Fruit fly (Drosophila melanogaster): ENCODE measurements around the gene sloth2.

dm6 chrX:7008102-7009087 lies 2.8 kb upstream of the sloth2 start:
- peak; percentile 18 for TF ChIP-seq CG4318 (GFP tag; optimal IDR thresholded peaks at IDR 0.05)
- TF ChIP-seq Hr39 (GFP tag; optimal IDR thresholded peaks at IDR 0.05), result peak; percentile 56
- peak; percentile 49 for TF ChIP-seq dsx (GFP tag; optimal IDR thresholded peaks at IDR 0.05; ENCODE audit: poor library complexity, severe bottlenecking)
- TF ChIP-seq CG6854 (GFP tag; optimal IDR thresholded peaks at IDR 0.05), result peak; percentile 48
- peak; percentile 72 for TF ChIP-seq esn (GFP tag; optimal IDR thresholded peaks at IDR 0.05)
- TF ChIP-seq CG6792 (GFP tag; optimal IDR thresholded peaks at IDR 0.05), result peak; percentile 53
- TF ChIP-seq CG9139 (GFP tag; optimal IDR thresholded peaks at IDR 0.05), result peak; percentile 25
